Worm (Caenorhabditis elegans) whole organism, early embryonic: Measurements from ENCODE around the gene F28A10.8.

ENCODE experiments used
- flt-1 ChIP-seq: fragments of 200-800 bp; sonication (Bioruptor generic); IDR thresholded peaks from 2 replicates; pipeline ENCODE4 v1.3.6; 2022; ENCODE audit warnings: missing genetic modification characterization, missing compliant biosample characterization
- scrt-1 ChIP-seq: fragments of 200-800 bp; sonication (Bioruptor generic); IDR thresholded peaks from 2 replicates; pipeline ENCODE4 v1.3.6; 2022; ENCODE audit warnings: missing genetic modification characterization, missing compliant biosample characterization

DNA sequence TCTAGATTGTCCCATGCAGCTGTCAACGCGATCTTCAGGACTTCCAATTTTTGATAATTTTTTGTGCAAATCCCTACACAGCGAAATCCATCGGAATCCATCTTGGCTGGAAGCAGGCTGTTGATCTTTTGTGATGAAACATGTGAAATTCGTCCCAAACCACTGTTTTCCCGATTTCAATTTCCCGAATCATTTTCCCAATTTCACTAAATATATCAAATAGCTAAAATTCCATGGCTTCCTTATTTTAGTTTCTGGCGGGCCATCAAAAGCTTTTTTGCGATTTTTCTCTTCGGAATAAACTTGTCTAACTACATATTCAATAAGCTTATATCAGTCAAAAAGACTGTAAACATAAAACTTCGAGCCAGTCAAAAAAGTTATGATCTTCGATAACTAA, 16.8 kb downstream of the F28A10.8 start, which contains the start of gene F46F5.8:
- TF ChIP-seq flt-1, result no peak
- TF ChIP-seq scrt-1 (GFP tag; lab: Robert Waterston, UW), result no peak
